Fruit fly (Drosophila melanogaster) S2 (cell line): ENCODE measurements around the gene fon.

ENCODE experiments used
- CG8478 ChIP-seq: fragments of >200 bp; optimal IDR thresholded peaks from 2 replicates; lab custom pipeline; 2018
- CTCF ChIP-seq, 2 experiments: fragments of >200 bp; optimal IDR thresholded peaks; 2 replicates each; lab custom pipeline; 2018

- TF ChIP-seq CG8478 (lab: Kevin White, UChicago): no peak
- peak; percentile 23 to 30 for TF ChIP-seq CTCF (optimal IDR thresholded peaks at IDR 0.05; lab: Kevin White, UChicago)
These were observed 30.8 kb upstream of the fon start, which contains the start of gene Lectin-galC1 for dm6 chr2L:19416602-19417497.
